Fruit fly (Drosophila melanogaster): ENCODE results near the gene Meltrin.

Gene Meltrin

DNA sequence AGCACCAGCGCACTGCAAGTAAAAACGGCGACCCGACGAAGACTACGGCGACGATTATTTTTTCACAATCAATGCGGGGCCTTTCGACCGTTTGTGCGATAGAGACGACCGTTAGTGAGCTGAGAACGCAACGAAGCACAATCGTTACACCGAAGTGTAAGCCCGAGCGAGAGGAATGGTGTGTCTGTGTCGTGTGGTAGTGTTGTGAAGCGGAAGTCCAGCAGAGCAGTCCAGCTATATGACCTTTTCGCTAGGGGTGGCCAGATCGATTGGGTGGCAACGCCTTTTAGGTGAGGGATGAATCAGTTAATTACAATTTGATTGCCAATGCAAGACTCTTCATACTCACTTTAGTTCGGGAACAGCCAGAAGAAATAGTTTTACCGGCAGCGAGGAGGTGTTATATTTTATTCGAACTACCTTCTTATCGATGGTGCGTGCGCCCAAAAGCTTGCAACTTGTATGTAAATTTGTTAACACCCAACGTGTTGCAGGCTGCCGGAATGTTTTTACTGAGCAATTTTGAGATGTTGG, 43.6 kb upstream of the Meltrin start (continued):
- TF ChIP-seq CG1529 (GFP tag; optimal IDR thresholded peaks at IDR 0.05) (peak; percentile 22), CG6813 (GFP tag; optimal IDR thresholded peaks at IDR 0.05) (no peak), br (optimal IDR thresholded peaks at IDR 0.05) (no peak), CG1603 (tag; optimal IDR thresholded peaks at IDR 0.05) (peak; percentile 71), CG8478 (optimal IDR thresholded peaks at IDR 0.05) (peak; percentile 98), sna (GFP tag; IDR thresholded peaks at IDR 0.05; ENCODE audit: partially characterized antibody) (no peak), bowl (GFP tag; IDR thresholded peaks at IDR 0.05) (no peak), ERR (GFP tag; optimal IDR thresholded peaks at IDR 0.05) (peak; percentile 83), CG31365 (tag; optimal IDR thresholded peaks at IDR 0.05) (peak; percentile 36), Mes4 (GFP tag; optimal IDR thresholded peaks at IDR 0.05) (peak; percentile 26), GATAe (GFP tag; conservative IDR thresholded peaks at IDR 0.05) (no peak; the same call in 1 of the 2 replicates), CG6765 (GFP tag; optimal IDR thresholded peaks at IDR 0.05) (peak; percentile 52), E2f1 (GFP tag; IDR thresholded peaks at IDR 0.05) (peak; percentile 39), Lpt (GFP tag; optimal IDR thresholded peaks at IDR 0.05) (no peak), CG12391 (tag; optimal IDR thresholded peaks at IDR 0.05) (no peak), bbx (GFP tag; IDR thresholded peaks at IDR 0.05; ENCODE audit: partially characterized antibody) (peak; percentile 39), Sin3A (optimal IDR thresholded peaks at IDR 0.05) (no peak), CG9727 (GFP tag; optimal IDR thresholded peaks at IDR 0.05) (peak; percentile 8), CG7786 (GFP tag; optimal IDR thresholded peaks at IDR 0.05) (peak; percentile 76), sisA (GFP tag; IDR thresholded peaks at IDR 0.05) (peak; percentile 70), CG18011 (GFP tag; optimal IDR thresholded peaks at IDR 0.05) (no peak), Atf-2 (GFP tag; optimal IDR thresholded peaks at IDR 0.05) (peak; percentile 52), pros (GFP tag; optimal IDR thresholded peaks at IDR 0.05) (peak; percentile 43), CG32767 (GFP tag; IDR thresholded peaks at IDR 0.05) (no peak), CG33213 (GFP tag; optimal IDR thresholded peaks at IDR 0.05) (peak; percentile 63), BtbVII (GFP tag; optimal IDR thresholded peaks at IDR 0.05) (peak; percentile 9), CG17359 (tag; optimal IDR thresholded peaks at IDR 0.05) (no peak), fd96Cb (tag; optimal IDR thresholded peaks at IDR 0.05) (no peak), Dp (GFP tag; optimal IDR thresholded peaks at IDR 0.05) (no peak), so (GFP tag; IDR thresholded peaks at IDR 0.05) (peak; percentile 38; the same call in 1 of the 3 replicates), pzg (GFP tag; optimal IDR thresholded peaks at IDR 0.05) (peak; percentile 96), CG2712 (tag; optimal IDR thresholded peaks at IDR 0.05) (peak; percentile 19), sens-2 (GFP tag; IDR thresholded peaks at IDR 0.05) (peak; percentile 58; the same call in 1 of the 2 replicates), CG10267 (tag; optimal IDR thresholded peaks at IDR 0.05) (peak; percentile 94), shn (GFP tag; optimal IDR thresholded peaks at IDR 0.05) (peak; percentile 65), da (GFP tag; optimal IDR thresholded peaks at IDR 0.05) (peak; percentile 2), aop (GFP tag; IDR thresholded peaks at IDR 0.05) (peak; percentile 7; the same call in 1 of the 2 replicates), al (GFP tag; IDR thresholded peaks at IDR 0.05) (peak; percentile 65; the same call in 1 of the 2 replicates), Med (GFP tag) (peak; percentile 97), grn (GFP tag; optimal IDR thresholded peaks at IDR 0.05) (no peak), CG5953 (GFP tag; IDR thresholded peaks at IDR 0.05) (no peak), CG14050 (GFP tag; IDR thresholded peaks at IDR 0.05) (no peak; the same call in 2 of the 3 replicates), CG17612 (GFP tag; IDR thresholded peaks at IDR 0.05) (peak; percentile 35; the same call in 1 of the 2 replicates), otp (GFP tag; IDR thresholded peaks at IDR 0.05) (peak; percentile 46; the same call in 1 of the 3 replicates), CG1832 (GFP tag; optimal IDR thresholded peaks at IDR 0.05) (peak; percentile 97), bcd (GFP tag; optimal IDR thresholded peaks at IDR 0.05) (peak; percentile 71), CG9215 (GFP tag; IDR thresholded peaks at IDR 0.05) (peak; percentile 70), Aef1 (GFP tag; IDR thresholded peaks at IDR 0.05) (peak; percentile 57; the same call in 2 of the 3 replicates), sima (GFP tag; optimal IDR thresholded peaks at IDR 0.05) (no peak), CG13894 (tag; optimal IDR thresholded peaks at IDR 0.05) (peak; percentile 84), HLH3B (GFP tag; IDR thresholded peaks at IDR 0.05) (peak; percentile 34; the same call in 1 of the 2 replicates)

All from whole organism, embryonic.